Worm (Caenorhabditis elegans): ENCODE data around the gene nadk-1.

DNA sequence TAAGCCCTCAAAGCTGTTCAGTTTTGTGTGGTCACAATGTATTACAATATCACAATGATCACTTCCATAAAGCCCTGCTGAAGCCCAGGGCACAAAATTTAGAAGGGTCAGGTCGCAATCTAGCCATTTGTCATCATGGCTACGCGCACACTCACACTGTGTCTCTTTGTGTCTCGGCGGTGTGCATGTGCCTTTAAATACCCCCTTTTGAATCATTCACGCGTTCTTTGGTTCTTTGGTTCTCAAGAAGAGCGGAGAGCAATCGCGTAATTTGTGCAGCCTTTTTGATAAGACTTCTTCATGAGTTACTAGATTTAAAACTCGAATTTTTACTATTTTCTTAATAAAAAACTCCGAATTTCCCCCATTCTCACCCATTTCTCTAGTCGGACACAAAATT is 1.9 kb upstream of the nadk-1 start:
- TF ChIP-seq K11D2.4 (GFP tag; IDR thresholded peaks at IDR 0.05): no peak
- TF ChIP-seq ztf-22 (GFP tag; optimal IDR thresholded peaks at IDR 0.05): no peak
- TF ChIP-seq F49E8.2 (tag; optimal IDR thresholded peaks at IDR 0.05; ENCODE audit: insufficient read depth): no peak
- TF ChIP-seq lsl-1 (GFP tag; optimal IDR thresholded peaks at IDR 0.05): no peak
- TF ChIP-seq F33H1.4 (GFP tag; IDR thresholded peaks at IDR 0.05): no peak
- TF ChIP-seq ama-1 (optimal IDR thresholded peaks at IDR 0.05): no peak
- no peak for TF ChIP-seq ama-1 (GFP tag; optimal IDR thresholded peaks at IDR 0.05)
